Fruit fly (Drosophila melanogaster) whole organism, embryonic: ENCODE data around the gene Hez.

Experiments used
- Bteb2 ChIP-seq: fragments of 200-800 bp; sonication (Bioruptor generic); optimal IDR thresholded peaks from 2 replicates; lab custom pipeline; 2016; ENCODE audit warnings: missing biosample characterization, missing genetic modification characterization
- C15 ChIP-seq: fragments of 200-800 bp; sonication (Bioruptor generic); IDR thresholded peaks from 3 replicates; pipeline ENCODE4 v1.3.6; 2022; ENCODE audit warnings: missing biosample characterization, missing genetic modification characterization
- CG10147 ChIP-seq: fragments of 200-800 bp; sonication (Bioruptor generic); optimal IDR thresholded peaks from 2 replicates; lab custom pipeline; 2019; ENCODE audit warnings: missing biosample characterization, mild to moderate bottlenecking, missing genetic modification characterization, moderate library complexity
- CG10462 ChIP-seq: fragments of 200-800 bp; sonication (Bioruptor generic); optimal IDR thresholded peaks from 2 replicates; lab custom pipeline; 2016; ENCODE audit warnings: missing biosample characterization, missing genetic modification characterization
- CG11085 ChIP-seq: fragments of 200-800 bp; sonication (Bioruptor generic); IDR thresholded peaks from 2 replicates; pipeline ENCODE4 v1.3.6; 2022; ENCODE audit warnings: missing biosample characterization, missing genetic modification characterization
- CG12744 ChIP-seq: fragments of 200-800 bp; sonication (Bioruptor generic); optimal IDR thresholded peaks from 2 replicates; lab custom pipeline; 2016; ENCODE audit warnings: missing biosample characterization, missing genetic modification characterization
- CG12769 ChIP-seq: fragments of 200-800 bp; sonication (Bioruptor generic); optimal IDR thresholded peaks from 2 replicates; lab custom pipeline; 2019; ENCODE audit warnings: missing biosample characterization, mild to moderate bottlenecking, missing genetic modification characterization, moderate library complexity
- CG15696 ChIP-seq: fragments of 200-800 bp; sonication (Bioruptor generic); optimal IDR thresholded peaks from 2 replicates; lab custom pipeline; 2019; ENCODE audit warnings: missing biosample characterization, mild to moderate bottlenecking, missing genetic modification characterization, moderate library complexity
- CG1603 ChIP-seq: fragments of 200-800 bp; sonication (Bioruptor generic); optimal IDR thresholded peaks from 2 replicates; lab custom pipeline; 2019; ENCODE audit warnings: missing biosample characterization, mild to moderate bottlenecking, missing genetic modification characterization, moderate library complexity
- CG16863 ChIP-seq: fragments of 200-800 bp; sonication (Bioruptor generic); optimal IDR thresholded peaks from 3 replicates; lab custom pipeline; 2016; ENCODE audit warnings: missing biosample characterization, missing genetic modification characterization
- CG3163 ChIP-seq: fragments of 200-800 bp; sonication (Bioruptor generic); optimal IDR thresholded peaks from 3 replicates; lab custom pipeline; 2016; ENCODE audit warnings: missing biosample characterization, missing genetic modification characterization
- CG33557 ChIP-seq: fragments of 200-800 bp; sonication (Bioruptor generic); optimal IDR thresholded peaks from 2 replicates; lab custom pipeline; 2019; ENCODE audit warnings: missing biosample characterization, mild to moderate bottlenecking, missing genetic modification characterization, moderate library complexity
- CG4360 ChIP-seq: fragments of 200-800 bp; sonication (Bioruptor generic); IDR thresholded peaks from 2 replicates; pipeline ENCODE4 v1.3.6; 2022; ENCODE audit warnings: missing biosample characterization, missing genetic modification characterization
- CG4424 ChIP-seq: fragments of 200-800 bp; sonication (Bioruptor generic); optimal IDR thresholded peaks from 3 replicates; lab custom pipeline; 2016; ENCODE audit warnings: missing biosample characterization, missing genetic modification characterization
- CG4707 ChIP-seq: fragments of 200-800 bp; sonication (Bioruptor generic); optimal IDR thresholded peaks from 2 replicates; lab custom pipeline; 2018; ENCODE audit warnings: missing biosample characterization, mild to moderate bottlenecking, missing genetic modification characterization, moderate library complexity
- CG6654 ChIP-seq: fragments of 200-800 bp; sonication (Bioruptor generic); optimal IDR thresholded peaks from 2 replicates; lab custom pipeline; 2017; ENCODE audit warnings: missing biosample characterization, mild to moderate bottlenecking, missing genetic modification characterization
- CG7745 ChIP-seq: fragments of 200-800 bp; sonication (Bioruptor generic); optimal IDR thresholded peaks from 2 replicates; lab custom pipeline; 2018; ENCODE audit warnings: missing biosample characterization, mild to moderate bottlenecking, missing genetic modification characterization, moderate library complexity
- CG7786 ChIP-seq: fragments of 200-800 bp; sonication (Bioruptor generic); optimal IDR thresholded peaks from 2 replicates; lab custom pipeline; 2016; ENCODE audit warnings: missing biosample characterization, missing genetic modification characterization
- CrebB ChIP-seq: fragments of 200-800 bp; sonication (Bioruptor generic); optimal IDR thresholded peaks from 3 replicates; lab custom pipeline; 2018; ENCODE audit warnings: missing biosample characterization, mild to moderate bottlenecking, missing genetic modification characterization
- Gug ChIP-seq: fragments of 200-800 bp; sonication (Bioruptor generic); IDR thresholded peaks from 4 replicates; pipeline ENCODE4 v1.3.6; 2022; ENCODE audit warnings: missing biosample characterization, missing genetic modification characterization
- H15 ChIP-seq: fragments of 200-800 bp; sonication (Bioruptor generic); IDR thresholded peaks from 3 replicates; pipeline ENCODE4 v1.3.6; 2022; ENCODE audit warnings: missing biosample characterization, missing genetic modification characterization
- Hand ChIP-seq: fragments of 200-800 bp; sonication (Bioruptor generic); optimal IDR thresholded peaks from 2 replicates; lab custom pipeline; 2017; ENCODE audit warnings: mild to moderate bottlenecking, missing biosample characterization, missing genetic modification reagents, missing genetic modification characterization
- Hr3 ChIP-seq: fragments of 200-800 bp; sonication (Bioruptor generic); optimal IDR thresholded peaks from 3 replicates; lab custom pipeline; 2016; ENCODE audit warnings: missing biosample characterization, missing genetic modification characterization
- Hr51 ChIP-seq, 2 experiments: fragments of 200-800 bp; sonication (Bioruptor generic); optimal IDR thresholded peaks; 2 replicates in 1 of 2; 3 replicates in 1 of 2; lab custom pipeline; 2016 to 2018; ENCODE audit warnings: missing biosample characterization in 2 of 2, missing genetic modification characterization in 2 of 2, mild to moderate bottlenecking in 1 of 2, moderate library complexity in 1 of 2
- Mad ChIP-seq: fragments of 200-800 bp; sonication (Bioruptor generic); optimal IDR thresholded peaks from 2 replicates; lab custom pipeline; 2016; ENCODE audit warnings: missing biosample characterization, missing genetic modification characterization
- Sox100B ChIP-seq: fragments of 200-800 bp; sonication (Bioruptor generic); optimal IDR thresholded peaks from 3 replicates; lab custom pipeline; 2018; ENCODE audit warnings: missing biosample characterization, mild to moderate bottlenecking, missing genetic modification characterization
- Sry-δ ChIP-seq: fragments of 200-800 bp; sonication (Bioruptor generic); optimal IDR thresholded peaks from 2 replicates; lab custom pipeline; 2016; ENCODE audit warnings: missing biosample characterization, missing genetic modification characterization
- Ssrp ChIP-seq: fragments of 200-800 bp; sonication (Bioruptor generic); optimal IDR thresholded peaks from 2 replicates; lab custom pipeline; 2018; ENCODE audit warnings: missing biosample characterization, mild to moderate bottlenecking, missing genetic modification characterization, moderate library complexity
- ac ChIP-seq: fragments of 200-800 bp; sonication (Bioruptor generic); optimal IDR thresholded peaks from 3 replicates; lab custom pipeline; 2017; ENCODE audit warnings: missing biosample characterization, mild to moderate bottlenecking, missing genetic modification characterization
- al ChIP-seq: fragments of 200-800 bp; sonication (Bioruptor generic); IDR thresholded peaks from 2 replicates; pipeline ENCODE4 v1.3.6; 2022; ENCODE audit warnings: missing biosample characterization, missing genetic modification characterization
- bbx ChIP-seq: fragments of 200-800 bp; sonication (Bioruptor generic); IDR thresholded peaks from 2 replicates; pipeline ENCODE4 v1.3.6; 2022; ENCODE audit warnings: missing biosample characterization, missing genetic modification characterization; ENCODE audit not compliant: partially characterized antibody
- cad ChIP-seq: fragments of >200 bp; optimal IDR thresholded peaks from 2 replicates; lab custom pipeline; 2017; ENCODE audit warnings: missing biosample characterization, missing genetic modification characterization
- gsb-n ChIP-seq: fragments of 200-800 bp; sonication (Bioruptor generic); optimal IDR thresholded peaks from 3 replicates; lab custom pipeline; 2018; ENCODE audit warnings: missing biosample characterization, mild to moderate bottlenecking, missing genetic modification characterization
- kay ChIP-seq: fragments of 200-800 bp; sonication (Bioruptor generic); optimal IDR thresholded peaks from 2 replicates; lab custom pipeline; 2016; ENCODE audit warnings: missing biosample characterization, missing genetic modification characterization
- nom ChIP-seq: fragments of 200-800 bp; sonication (Bioruptor generic); optimal IDR thresholded peaks from 2 replicates; lab custom pipeline; 2017; ENCODE audit warnings: missing biosample characterization, missing genetic modification characterization, mild to moderate bottlenecking, moderate library complexity, missing genetic modification reagents
- org-1 ChIP-seq: fragments of 200-800 bp; sonication (Bioruptor generic); optimal IDR thresholded peaks from 2 replicates; lab custom pipeline; 2017; ENCODE audit warnings: missing biosample characterization, missing genetic modification characterization
- p53 ChIP-seq: fragments of 200-800 bp; sonication (Bioruptor generic); optimal IDR thresholded peaks from 2 replicates; lab custom pipeline; 2016; ENCODE audit warnings: missing biosample characterization, missing genetic modification characterization
- pfk ChIP-seq: fragments of 200-800 bp; sonication (Bioruptor generic); optimal IDR thresholded peaks from 2 replicates; lab custom pipeline; 2018; ENCODE audit warnings: missing biosample characterization, mild to moderate bottlenecking, missing genetic modification characterization, moderate library complexity
- phol ChIP-seq: fragments of 200-800 bp; sonication (Bioruptor generic); optimal IDR thresholded peaks from 3 replicates; lab custom pipeline; 2018; ENCODE audit warnings: missing biosample characterization, mild to moderate bottlenecking, missing genetic modification characterization, moderate library complexity
- pzg ChIP-seq: fragments of 200-800 bp; sonication (Bioruptor generic); optimal IDR thresholded peaks from 3 replicates; lab custom pipeline; 2018; ENCODE audit warnings: missing biosample characterization, mild to moderate bottlenecking, missing genetic modification characterization, moderate library complexity
- ro ChIP-seq: fragments of 200-800 bp; sonication (Bioruptor generic); IDR thresholded peaks from 2 replicates; pipeline ENCODE4 v1.3.6; 2022; ENCODE audit warnings: missing biosample characterization, missing genetic modification characterization
- row ChIP-seq: fragments of 200-800 bp; sonication (Bioruptor generic); IDR thresholded peaks from 3 replicates; pipeline ENCODE4 v1.3.6; 2022; ENCODE audit warnings: missing biosample characterization, missing genetic modification characterization
- sim ChIP-seq: fragments of 200-800 bp; sonication (Bioruptor generic); IDR thresholded peaks from 2 replicates; pipeline ENCODE4 v1.3.6; 2022; ENCODE audit warnings: missing biosample characterization, missing genetic modification characterization
- stwl ChIP-seq: fragments of 200-800 bp; sonication (Bioruptor generic); optimal IDR thresholded peaks from 3 replicates; lab custom pipeline; 2018; ENCODE audit warnings: missing biosample characterization, mild to moderate bottlenecking, missing genetic modification characterization, moderate library complexity
- tap ChIP-seq: fragments of 200-800 bp; optimal IDR thresholded peaks from 3 replicates; lab custom pipeline; 2019; ENCODE audit warnings: missing biosample characterization, mild to moderate bottlenecking, missing genetic modification characterization, moderate library complexity
- tll ChIP-seq, 2 experiments: fragments of 200-800 bp in 1 of 2; fragments of >200 bp in 1 of 2; sonication (Bioruptor generic) in 1 of 2; optimal IDR thresholded peaks; 2 replicates each; lab custom pipeline; 2017 to 2019; ENCODE audit warnings: missing biosample characterization in 2 of 2, missing genetic modification characterization in 2 of 2, mild to moderate bottlenecking in 1 of 2, moderate library complexity in 1 of 2
- ttk ChIP-seq: fragments of 200-800 bp; sonication (Bioruptor generic); IDR thresholded peaks from 2 replicates; pipeline ENCODE4 v2.1.2; 2022; ENCODE audit warnings: missing biosample characterization, missing genetic modification characterization
- vfl ChIP-seq: fragments of 200-800 bp; sonication (Bioruptor generic); optimal IDR thresholded peaks from 2 replicates; lab custom pipeline; 2016; ENCODE audit warnings: missing biosample characterization, missing genetic modification characterization
- vvl ChIP-seq: fragments of 200-800 bp; sonication (Bioruptor generic); IDR thresholded peaks from 2 replicates; pipeline ENCODE4 v1.3.6; 2022; ENCODE audit warnings: missing biosample characterization, missing genetic modification characterization

The Hez gene

DNA sequence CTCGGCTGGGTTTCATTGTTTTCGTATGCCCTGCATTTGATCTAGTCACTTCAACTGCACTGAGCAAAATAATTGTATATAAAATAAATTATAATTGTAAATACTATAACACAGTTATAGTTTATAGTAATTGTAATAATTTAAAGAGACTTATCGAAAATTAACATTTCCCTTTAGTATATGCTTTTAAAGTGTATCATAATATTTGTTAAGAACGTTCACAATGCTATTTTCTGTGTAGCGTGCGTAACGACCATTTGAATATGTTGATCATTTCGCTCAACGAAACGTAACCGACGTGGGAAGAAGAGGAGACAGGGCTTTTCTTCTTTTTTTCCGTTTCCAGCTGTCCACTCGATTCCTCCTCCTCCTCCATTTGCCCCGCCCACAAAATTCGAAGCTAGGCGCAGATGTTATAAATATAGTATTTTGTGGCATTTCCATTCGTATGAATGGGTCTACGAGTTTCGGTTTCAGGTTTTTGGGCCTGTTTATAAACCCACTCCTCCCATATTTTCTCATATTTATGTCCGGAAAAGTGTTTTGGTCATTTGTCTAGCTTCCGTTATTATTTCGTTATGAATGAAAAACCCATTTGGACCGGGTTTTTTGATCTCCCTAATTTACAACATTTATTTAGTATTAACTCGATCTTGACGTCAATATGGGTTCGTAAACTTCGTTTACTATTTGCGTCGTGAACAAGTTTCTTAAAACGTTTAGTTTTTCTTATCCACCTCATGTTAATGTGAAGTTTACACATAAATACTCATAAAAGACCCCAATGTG lies 37.9 kb downstream of the Hez start (continued):
- TF ChIP-seq CG12744 (GFP tag; lab: Kevin White, UChicago) (no peak), tap (tag; lab: Kevin White, UChicago) (peak; percentile 90), CG3163 (GFP tag; lab: Kevin White, UChicago) (no peak), CG16863 (GFP tag; lab: Kevin White, UChicago) (no peak), pzg (no peak), Bteb2 (GFP tag; lab: Kevin White, UChicago) (peak; percentile 19), Ssrp (peak; percentile 89), CG15696 (peak; percentile 92), CG11085 (GFP tag; lab: Robert Waterston, UW) (peak; percentile 67), ac (GFP tag; lab: Kevin White, UChicago) (peak; percentile 80), Gug (GFP tag; lab: Robert Waterston, UW) (peak; percentile 23; the same call in 1 of the 4 replicates), CG6654 (GFP tag; lab: Kevin White, UChicago) (peak; percentile 34), p53 (GFP tag; lab: Kevin White, UChicago) (no peak), C15 (GFP tag; lab: Robert Waterston, UW) (no peak), CG10462 (GFP tag; lab: Kevin White, UChicago) (peak; percentile 49), ttk (peak; percentile 85), CG1603 (tag; lab: Kevin White, UChicago) (peak; percentile 42), Sry-δ (GFP tag; lab: Kevin White, UChicago) (no peak), nom (GFP tag; lab: Kevin White, UChicago) (peak; percentile 9), CG4360 (GFP tag; lab: Robert Waterston, UW) (no peak), kay (GFP tag; lab: Kevin White, UChicago) (peak; percentile 33), CG7745 (tag; lab: Kevin White, UChicago) (peak; percentile 30), sim (GFP tag; lab: Robert Waterston, UW) (peak; percentile 89), vvl (peak; percentile 94), phol (tag; lab: Kevin White, UChicago) (peak; percentile 92), al (peak; percentile 19; the same call in 1 of the 2 replicates), CG7786 (GFP tag; lab: Kevin White, UChicago) (no peak), row (peak; percentile 87), H15 (GFP tag; lab: Robert Waterston, UW) (peak; percentile 81), CG10147 (GFP tag; lab: Kevin White, UChicago) (peak; percentile 67), stwl (tag; lab: Kevin White, UChicago) (peak; percentile 38), ro (GFP tag; lab: Robert Waterston, UW) (peak; percentile 66), CG4707 (GFP tag; lab: Kevin White, UChicago) (peak; percentile 74), CG4424 (peak; percentile 73), Hand (GFP tag; lab: Kevin White, UChicago) (peak; percentile 37), cad (GFP tag; lab: Kevin White, UChicago) (no peak), org-1 (GFP tag; lab: Kevin White, UChicago) (peak; percentile 48), Sox100B (GFP tag; lab: Kevin White, UChicago) (peak; percentile 85), Hr51 (GFP tag; optimal IDR thresholded peaks at IDR 0.05; lab: Kevin White, UChicago) (peak; percentile 32 to 85), pfk (no peak), CG33557 (GFP tag; lab: Kevin White, UChicago) (peak; percentile 88), tll (GFP tag; optimal IDR thresholded peaks at IDR 0.05; lab: Kevin White, UChicago) (peak in 1 of 2 experiments; percentile 21), gsb-n (tag; lab: Kevin White, UChicago) (peak; percentile 94), vfl (GFP tag; lab: Kevin White, UChicago) (no peak), Hr3 (GFP tag; lab: Kevin White, UChicago) (peak; percentile 71), bbx (GFP tag; lab: Robert Waterston, UW) (no peak), CG12769 (tag; lab: Kevin White, UChicago) (no peak), CrebB (tag; lab: Kevin White, UChicago) (peak; percentile 48), Mad (GFP tag; lab: Kevin White, UChicago) (no peak)
